Worm (Caenorhabditis elegans): ENCODE data around the gene Y45F10B.13.

Y45F10B.13 gene

DNA sequence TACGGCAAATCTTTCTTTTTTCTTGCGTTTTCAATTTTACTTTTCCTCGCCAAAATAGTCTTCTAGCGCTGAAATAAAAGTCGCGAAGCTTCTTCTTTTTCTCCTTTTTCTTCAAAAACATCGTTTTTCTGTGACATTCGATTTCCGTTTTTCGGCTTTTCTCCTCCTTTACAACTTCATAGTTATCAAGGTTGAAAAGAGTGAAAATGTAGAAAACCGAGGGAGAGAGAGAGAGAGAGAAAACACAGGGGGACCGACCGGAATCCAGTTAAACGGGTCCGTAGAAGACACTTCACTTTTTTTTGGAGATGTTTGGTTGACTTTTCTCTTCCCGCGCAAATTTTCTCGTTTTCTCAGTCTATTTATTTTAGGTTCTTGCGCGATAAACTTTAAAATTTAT lies 2.8 kb upstream of the Y45F10B.13 start:
- no peak for TF ChIP-seq B0310.2 (tag; optimal IDR thresholded peaks at IDR 0.05)
- no peak for TF ChIP-seq F13C5.2 (tag; optimal IDR thresholded peaks at IDR 0.05)
- no peak for TF ChIP-seq sea-1 (GFP tag; conservative IDR thresholded peaks at IDR 0.05)
- no peak for TF ChIP-seq ets-7 (tag; optimal IDR thresholded peaks at IDR 0.05)
- TF ChIP-seq tbx-11 (GFP tag; IDR thresholded peaks at IDR 0.05): no peak

DNA sequence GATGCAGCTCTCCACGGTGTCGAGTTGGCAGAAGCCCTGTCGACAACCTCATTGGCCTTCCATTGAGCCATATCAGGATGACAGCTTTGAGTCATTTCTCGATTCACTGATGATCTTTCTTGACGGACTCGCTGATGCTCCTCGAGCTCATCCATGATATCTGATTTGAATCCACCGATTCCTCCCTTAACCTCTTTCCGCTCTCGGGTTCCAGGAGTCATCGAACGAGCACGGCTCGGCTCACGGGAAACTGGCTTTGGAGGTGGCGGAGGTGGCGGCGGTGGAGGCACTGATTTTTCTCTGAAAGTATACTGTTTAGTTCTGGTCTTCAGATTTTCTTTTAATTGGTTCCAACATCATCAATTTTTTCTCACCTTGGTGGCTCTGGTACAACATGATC lies 2.5 kb downstream of the Y45F10B.13 start:
- no peak for TF ChIP-seq ceh-36 (tag; optimal IDR thresholded peaks at IDR 0.05)
- TF ChIP-seq tbx-11 (GFP tag; IDR thresholded peaks at IDR 0.05): no peak
- TF ChIP-seq F13C5.2 (tag; optimal IDR thresholded peaks at IDR 0.05): no peak
- no peak for TF ChIP-seq tra-4 (tag; optimal IDR thresholded peaks at IDR 0.05)
- no peak for TF ChIP-seq ceh-13 (GFP tag; optimal IDR thresholded peaks at IDR 0.05)
- TF ChIP-seq B0310.2 (tag; optimal IDR thresholded peaks at IDR 0.05): no peak
- TF ChIP-seq sea-1 (GFP tag; conservative IDR thresholded peaks at IDR 0.05): no peak
- TF ChIP-seq hnd-1 (tag; optimal IDR thresholded peaks at IDR 0.05): no peak
- TF ChIP-seq pes-1 (GFP tag; IDR thresholded peaks at IDR 0.05): no peak
- no peak for TF ChIP-seq scrt-1 (GFP tag; IDR thresholded peaks at IDR 0.05)
- no peak for TF ChIP-seq hmbx-1 (tag; optimal IDR thresholded peaks at IDR 0.05)
- no peak for TF ChIP-seq hmg-4 (GFP tag; optimal IDR thresholded peaks at IDR 0.05)
- TF ChIP-seq ets-7 (tag; optimal IDR thresholded peaks at IDR 0.05): no peak
- no peak for TF ChIP-seq tbx-37 (GFP tag; conservative IDR thresholded peaks at IDR 0.05)
- TF ChIP-seq ama-1 (optimal IDR thresholded peaks at IDR 0.05): no peak
- no peak for TF ChIP-seq aly-1 (tag; optimal IDR thresholded peaks at IDR 0.05)
- TF ChIP-seq flt-1 (GFP tag; IDR thresholded peaks at IDR 0.05): no peak

DNA sequence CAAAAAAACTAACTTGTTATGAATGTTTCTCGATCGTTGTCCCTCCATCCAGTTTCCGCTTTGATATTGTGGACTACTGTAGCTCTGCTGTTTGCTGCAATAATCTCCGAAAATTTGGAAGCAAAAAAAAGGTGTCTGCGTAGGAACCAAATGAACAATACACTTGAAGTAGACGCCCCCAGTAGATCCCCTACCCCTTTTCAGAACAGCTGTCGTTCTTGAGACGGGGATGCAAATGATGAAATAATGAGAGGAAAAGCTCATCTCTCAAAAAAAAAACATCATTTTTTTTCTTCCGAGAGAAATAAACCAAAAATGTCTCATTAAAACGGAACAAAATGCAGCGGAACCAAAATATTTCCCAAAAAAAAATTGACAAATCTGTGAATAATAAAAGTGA lies 4.1 kb downstream of the Y45F10B.13 start:
- no peak for TF ChIP-seq tbx-11 (GFP tag; IDR thresholded peaks at IDR 0.05)

- no peak for TF ChIP-seq aly-1 (tag; optimal IDR thresholded peaks at IDR 0.05)
- no peak for TF ChIP-seq ceh-36 (tag; optimal IDR thresholded peaks at IDR 0.05)
- TF ChIP-seq hnd-1 (tag; optimal IDR thresholded peaks at IDR 0.05): no peak
- TF ChIP-seq ceh-13 (GFP tag; optimal IDR thresholded peaks at IDR 0.05): no peak
- TF ChIP-seq scrt-1 (GFP tag; IDR thresholded peaks at IDR 0.05): no peak
- no peak for TF ChIP-seq tbx-37 (GFP tag; conservative IDR thresholded peaks at IDR 0.05)
- TF ChIP-seq tra-4 (tag; optimal IDR thresholded peaks at IDR 0.05): no peak
- no peak for TF ChIP-seq flt-1 (GFP tag; IDR thresholded peaks at IDR 0.05)
- TF ChIP-seq hmg-4 (GFP tag; optimal IDR thresholded peaks at IDR 0.05): no peak
- TF ChIP-seq F13C5.2 (tag; optimal IDR thresholded peaks at IDR 0.05): no peak
- no peak for TF ChIP-seq B0310.2 (tag; optimal IDR thresholded peaks at IDR 0.05)
- TF ChIP-seq ama-1 (optimal IDR thresholded peaks at IDR 0.05): no peak
- no peak for TF ChIP-seq hmbx-1 (tag; optimal IDR thresholded peaks at IDR 0.05)
- no peak for TF ChIP-seq sea-1 (GFP tag; conservative IDR thresholded peaks at IDR 0.05)
- no peak for TF ChIP-seq ets-7 (tag; optimal IDR thresholded peaks at IDR 0.05)
Observed at ce11 chrIV:13555508-13555907, 6.0 kb downstream of the Y45F10B.13 start.

DNA sequence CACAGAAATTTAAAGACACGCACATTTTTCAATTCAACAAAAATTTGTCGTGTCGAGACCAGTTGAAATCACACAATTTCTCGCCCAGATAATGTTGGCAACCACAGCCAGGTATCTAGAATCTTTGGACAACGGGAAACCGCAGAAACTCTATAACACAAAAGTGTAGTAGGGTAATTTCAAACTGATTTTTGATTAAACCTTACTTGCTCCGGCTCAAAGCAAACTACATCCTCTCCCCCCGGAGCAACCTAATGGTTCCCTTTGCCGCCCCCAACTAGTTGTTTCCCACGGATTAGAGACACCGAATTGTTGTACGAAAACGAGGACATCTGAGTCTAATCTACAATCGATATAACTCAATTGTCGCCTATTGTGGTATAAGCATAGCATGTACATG lies 7.2 kb downstream of the Y45F10B.13 start:
- TF ChIP-seq ets-7 (tag; optimal IDR thresholded peaks at IDR 0.05) (no peak), aly-1 (tag; optimal IDR thresholded peaks at IDR 0.05) (no peak), hmbx-1 (tag; optimal IDR thresholded peaks at IDR 0.05) (no peak), ceh-13 (GFP tag; optimal IDR thresholded peaks at IDR 0.05) (no peak), ceh-36 (tag; optimal IDR thresholded peaks at IDR 0.05) (no peak), pes-1 (GFP tag; IDR thresholded peaks at IDR 0.05) (no peak), flt-1 (GFP tag; IDR thresholded peaks at IDR 0.05) (no peak), hmg-4 (GFP tag; optimal IDR thresholded peaks at IDR 0.05) (no peak), sea-1 (GFP tag; conservative IDR thresholded peaks at IDR 0.05) (no peak), ama-1 (optimal IDR thresholded peaks at IDR 0.05) (no peak)

DNA sequence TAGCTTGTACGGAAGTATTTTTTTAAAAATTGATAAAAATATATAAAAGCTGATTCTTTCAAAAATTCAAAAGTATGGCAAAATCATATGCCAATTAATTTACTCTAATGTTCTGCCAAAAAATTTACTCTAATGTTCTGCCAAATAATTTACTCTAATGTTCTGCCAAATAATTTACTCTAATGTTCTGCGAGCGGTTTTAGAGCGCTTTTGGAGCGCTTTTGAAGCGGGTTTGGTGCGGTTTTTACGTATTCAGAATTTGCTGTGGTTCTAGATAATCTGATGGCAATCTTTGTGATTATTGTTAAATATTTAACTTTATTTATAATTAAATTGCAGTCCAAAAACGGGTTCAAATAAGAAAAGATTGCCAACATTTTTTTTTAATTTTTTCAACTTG lies 12.2 kb downstream of the Y45F10B.13 start:
- TF ChIP-seq flt-1 (GFP tag; IDR thresholded peaks at IDR 0.05): no peak
- peak; percentile 21 for TF ChIP-seq hmbx-1 (tag; optimal IDR thresholded peaks at IDR 0.05)
- TF ChIP-seq F13C5.2 (tag; optimal IDR thresholded peaks at IDR 0.05): peak; percentile 30

DNA sequence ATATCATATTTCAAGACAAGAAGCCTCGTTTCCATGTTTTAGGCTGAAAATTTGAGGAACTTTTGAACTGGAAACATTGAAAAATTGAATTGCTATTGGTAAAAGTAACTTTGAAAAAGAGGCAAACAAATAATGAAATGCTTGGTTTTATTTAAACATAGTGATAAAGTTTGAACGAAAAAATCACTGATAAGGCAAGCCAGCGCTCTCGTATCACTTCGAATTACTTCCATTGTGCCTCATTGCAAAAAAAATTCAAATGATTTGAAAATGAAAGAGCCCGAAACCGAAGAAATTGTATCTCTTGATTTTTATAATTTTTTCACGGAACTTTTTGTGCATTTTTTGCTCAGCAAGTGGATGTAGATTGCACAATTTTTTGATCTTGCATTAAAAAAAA lies 13.3 kb downstream of the Y45F10B.13 start, which contains the start of gene F52G2.3:
F52G2.3 (minus strand) TSS at position 43 of the 400 bp plus-strand sequence.
- TF ChIP-seq ceh-36 (tag; optimal IDR thresholded peaks at IDR 0.05) (no peak), sea-1 (GFP tag; conservative IDR thresholded peaks at IDR 0.05) (no peak), tbx-11 (GFP tag; IDR thresholded peaks at IDR 0.05) (no peak), ceh-13 (GFP tag; optimal IDR thresholded peaks at IDR 0.05) (no peak), scrt-1 (GFP tag; IDR thresholded peaks at IDR 0.05) (no peak), pes-1 (GFP tag; IDR thresholded peaks at IDR 0.05) (no peak), F13C5.2 (tag; optimal IDR thresholded peaks at IDR 0.05) (no peak), B0310.2 (tag; optimal IDR thresholded peaks at IDR 0.05) (no peak), hmg-4 (GFP tag; optimal IDR thresholded peaks at IDR 0.05) (no peak), ama-1 (optimal IDR thresholded peaks at IDR 0.05) (no peak), tbx-37 (GFP tag; conservative IDR thresholded peaks at IDR 0.05) (no peak), hnd-1 (tag; optimal IDR thresholded peaks at IDR 0.05) (no peak)

DNA sequence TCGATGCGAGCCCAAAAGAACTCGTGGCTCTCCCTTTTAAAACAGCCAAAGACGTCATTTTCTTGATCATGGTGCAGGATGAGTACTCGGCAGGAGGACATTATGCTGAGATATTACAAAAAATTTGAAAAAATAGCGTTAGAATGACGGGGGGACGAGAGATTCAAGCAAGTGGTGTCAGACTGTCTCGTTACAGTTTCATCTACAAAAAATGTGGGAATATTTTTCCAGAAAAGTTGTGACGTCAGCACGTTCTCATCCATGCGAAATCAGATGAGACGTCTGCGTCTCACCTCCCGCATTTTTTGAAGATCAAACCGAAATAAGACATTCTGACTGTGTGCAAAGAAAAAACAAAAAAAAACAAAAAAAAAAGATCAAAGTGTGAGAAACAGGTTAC lies 21.4 kb downstream of the Y45F10B.13 start, which contains the start of gene rsd-2:
rsd-2 (minus strand) TSS at position 101 of the 400 bp plus-strand sequence.
- TF ChIP-seq tbx-37 (GFP tag; conservative IDR thresholded peaks at IDR 0.05): no peak
- no peak for TF ChIP-seq flt-1 (GFP tag; IDR thresholded peaks at IDR 0.05)
- TF ChIP-seq pes-1 (GFP tag; IDR thresholded peaks at IDR 0.05): no peak
- TF ChIP-seq F13C5.2 (tag; optimal IDR thresholded peaks at IDR 0.05): no peak
- TF ChIP-seq tbx-11 (GFP tag; IDR thresholded peaks at IDR 0.05): no peak
- TF ChIP-seq tra-4 (tag; optimal IDR thresholded peaks at IDR 0.05): no peak
- no peak for TF ChIP-seq ceh-36 (tag; optimal IDR thresholded peaks at IDR 0.05)
- no peak for TF ChIP-seq scrt-1 (GFP tag; IDR thresholded peaks at IDR 0.05)
- no peak for TF ChIP-seq aly-1 (tag; optimal IDR thresholded peaks at IDR 0.05)
- no peak for TF ChIP-seq hmbx-1 (tag; optimal IDR thresholded peaks at IDR 0.05)
- TF ChIP-seq ama-1 (optimal IDR thresholded peaks at IDR 0.05): no peak
- no peak for TF ChIP-seq B0310.2 (tag; optimal IDR thresholded peaks at IDR 0.05)
- TF ChIP-seq ceh-13 (GFP tag; optimal IDR thresholded peaks at IDR 0.05): no peak
- no peak for TF ChIP-seq ets-7 (tag; optimal IDR thresholded peaks at IDR 0.05)
- TF ChIP-seq hnd-1 (tag; optimal IDR thresholded peaks at IDR 0.05): no peak
- no peak for TF ChIP-seq sea-1 (GFP tag; conservative IDR thresholded peaks at IDR 0.05)
- no peak for TF ChIP-seq hmg-4 (GFP tag; optimal IDR thresholded peaks at IDR 0.05)

Data from whole organism, early embryonic.